Worm (Caenorhabditis elegans) whole organism, L4 larva: Measurements from ENCODE around the gene nspc-16.
A peak's percentile ranks its signal among the peaks of the same experiment; 100 is the strongest.

Source experiments
- F10B5.3 ChIP-seq: sonication (generic microtip); optimal IDR thresholded peaks from 2 replicates; lab custom pipeline; 2016; ENCODE audit warnings: mild to moderate bottlenecking, missing genetic modification characterization, missing compliant biosample characterization
- F26F4.8 ChIP-seq: fragments of 200-800 bp; sonication (Bioruptor generic); conservative IDR thresholded peaks from 2 replicates; pipeline ENCODE4 v1.3.6; 2022; ENCODE audit warnings: missing genetic modification characterization, missing compliant biosample characterization
- F44E2.7 ChIP-seq: fragments of 200-800 bp; sonication (Bioruptor generic); IDR thresholded peaks from 2 replicates; pipeline ENCODE4 v2.1.2; 2022; ENCODE audit warnings: missing genetic modification characterization, missing compliant biosample characterization
- Y105C5A.15 ChIP-seq: fragments of 200-800 bp; sonication (Bioruptor generic); IDR thresholded peaks from 2 replicates; pipeline ENCODE4 v1.3.6; 2022; ENCODE audit warnings: missing genetic modification characterization, missing compliant biosample characterization
- Y75B8A.6 ChIP-seq: fragments of 200-800 bp; sonication (Bioruptor generic); IDR thresholded peaks from 2 replicates; pipeline ENCODE4 v1.3.6; 2022; ENCODE audit warnings: missing genetic modification reagents, missing genetic modification characterization, missing compliant biosample characterization
- ZK337.2 ChIP-seq: fragments of 200-800 bp; sonication (Bioruptor generic); IDR thresholded peaks from 2 replicates; pipeline ENCODE4 v1.3.6; 2022; ENCODE audit warnings: missing genetic modification reagents, missing genetic modification characterization, missing compliant biosample characterization
- aly-2 ChIP-seq: sonication (generic microtip); optimal IDR thresholded peaks from 2 replicates; lab custom pipeline; 2018; ENCODE audit warnings: missing biosample characterization, missing genetic modification characterization
- arid-1 ChIP-seq: fragments of 200-800 bp; sonication (Bioruptor generic); conservative IDR thresholded peaks from 2 replicates; pipeline ENCODE4 v1.3.6; 2022; ENCODE audit warnings: missing genetic modification reagents, missing genetic modification characterization, missing compliant biosample characterization
- ceh-20 ChIP-seq: fragments of 200-800 bp; sonication (Bioruptor generic); IDR thresholded peaks from 2 replicates; pipeline ENCODE4 v1.3.6; 2022; ENCODE audit warnings: missing genetic modification reagents, missing genetic modification characterization, missing compliant biosample characterization
- ceh-28 ChIP-seq: fragments of 150-350 bp; optimal IDR thresholded peaks from 2 replicates; lab custom pipeline; 2014; ENCODE audit warnings: missing biosample characterization, missing genetic modification reagents, missing genetic modification characterization
- ceh-32 ChIP-seq: sonication (generic microtip); optimal IDR thresholded peaks from 2 replicates; lab custom pipeline; 2016; ENCODE audit warnings: mild to moderate bottlenecking, missing genetic modification characterization, missing compliant biosample characterization; ENCODE audit not compliant: poor library complexity
- ceh-44 ChIP-seq: fragments of 200-800 bp; sonication (Bioruptor generic); IDR thresholded peaks from 2 replicates; pipeline ENCODE4 v1.3.6; 2022; ENCODE audit warnings: missing genetic modification reagents, missing genetic modification characterization, missing compliant biosample characterization
- ctbp-1 ChIP-seq: fragments of 200-800 bp; sonication (Bioruptor generic); IDR thresholded peaks from 2 replicates; pipeline ENCODE4 v1.3.6; 2022; ENCODE audit warnings: missing genetic modification reagents, missing genetic modification characterization, missing compliant biosample characterization
- daf-12 ChIP-seq: fragments of 150-350 bp; optimal IDR thresholded peaks from 2 replicates; lab custom pipeline; 2014; ENCODE audit warnings: missing biosample characterization, missing genetic modification reagents, missing genetic modification characterization
- daf-16 ChIP-seq, 3 experiments: sonication (generic microtip); optimal IDR thresholded peaks; 2 replicates each; lab custom pipeline; 2016 to 2017; ENCODE audit warnings: missing genetic modification characterization in 3 of 3, missing genetic modification reagents in 3 of 3, mild to moderate bottlenecking in 2 of 3, missing compliant biosample characterization in 2 of 3, missing biosample characterization in 1 of 3, moderate library complexity in 1 of 3
- daf-19 ChIP-seq: fragments of 200-800 bp; sonication (Bioruptor generic); conservative IDR thresholded peaks from 2 replicates; pipeline ENCODE4 v1.3.6; 2022; ENCODE audit warnings: missing genetic modification characterization, missing compliant biosample characterization
- daf-8 ChIP-seq: fragments of 200-800 bp; sonication (Bioruptor generic); IDR thresholded peaks from 2 replicates; pipeline ENCODE4 v1.3.6; 2022; ENCODE audit warnings: missing genetic modification characterization, missing compliant biosample characterization
- dmd-8 ChIP-seq: fragments of 200-800 bp; sonication (Bioruptor generic); IDR thresholded peaks from 2 replicates; pipeline ENCODE4 v1.3.6; 2022; ENCODE audit warnings: missing genetic modification characterization, missing compliant biosample characterization
- dpl-1 ChIP-seq: fragments of 150-350 bp; optimal IDR thresholded peaks from 2 replicates; lab custom pipeline; 2014; ENCODE audit warnings: missing biosample characterization, missing genetic modification reagents, missing genetic modification characterization
- dve-1 ChIP-seq: sonication (generic microtip); optimal IDR thresholded peaks from 2 replicates; lab custom pipeline; 2017; ENCODE audit warnings: antibody characterized with exemption, mild to moderate bottlenecking, missing genetic modification characterization, missing compliant biosample characterization; ENCODE audit not compliant: insufficient read depth
- egl-43 ChIP-seq: fragments of 200-800 bp; sonication (Bioruptor generic); IDR thresholded peaks from 2 replicates; pipeline ENCODE4 v1.3.6; 2022; ENCODE audit warnings: missing genetic modification reagents, missing genetic modification characterization, missing compliant biosample characterization
- fos-1 ChIP-seq: fragments of 150-350 bp; optimal IDR thresholded peaks from 2 replicates; lab custom pipeline; 2014; ENCODE audit warnings: missing biosample characterization, missing genetic modification characterization
- gei-8 ChIP-seq: fragments of 200-800 bp; sonication (Bioruptor generic); optimal IDR thresholded peaks from 2 replicates; lab custom pipeline; 2018; ENCODE audit warnings: mild to moderate bottlenecking, missing genetic modification characterization, missing compliant biosample characterization
- hif-1 ChIP-seq, 2 experiments: sonication (generic microtip); optimal IDR thresholded peaks; 2 replicates each; lab custom pipeline; 2016 to 2017; ENCODE audit warnings: missing compliant biosample characterization in 2 of 2, missing genetic modification characterization in 2 of 2, missing genetic modification reagents in 2 of 2, missing genotype in 2 of 2, mild to moderate bottlenecking in 1 of 2
- hlh-11 ChIP-seq: fragments of 200-800 bp; sonication (Bioruptor generic); optimal IDR thresholded peaks from 2 replicates; lab custom pipeline; 2018; ENCODE audit warnings: mild to moderate bottlenecking, missing genetic modification characterization, missing compliant biosample characterization
- hmg-1.1 ChIP-seq: fragments of 200-800 bp; sonication (Bioruptor generic); IDR thresholded peaks from 2 replicates; pipeline ENCODE4 v1.3.6; 2022; ENCODE audit warnings: missing genetic modification reagents, missing genetic modification characterization, missing compliant biosample characterization
- jun-1 ChIP-seq: fragments of 150-350 bp; optimal IDR thresholded peaks from 2 replicates; lab custom pipeline; 2014; ENCODE audit warnings: missing biosample characterization, missing genetic modification reagents, missing genetic modification characterization
- lin-1 ChIP-seq: fragments of 200-800 bp; sonication (Bioruptor generic); IDR thresholded peaks from 2 replicates; pipeline ENCODE4 v1.3.6; 2022; ENCODE audit warnings: missing genetic modification reagents, missing genetic modification characterization, missing compliant biosample characterization
- lin-13 ChIP-seq: fragments of 150-350 bp; optimal IDR thresholded peaks from 2 replicates; lab custom pipeline; 2014; ENCODE audit warnings: missing biosample characterization, missing genetic modification reagents, missing genetic modification characterization
- lin-38 ChIP-seq: fragments of 200-800 bp; sonication (Bioruptor generic); IDR thresholded peaks from 2 replicates; pipeline ENCODE4 v1.3.6; 2022; ENCODE audit warnings: missing genetic modification reagents, missing genetic modification characterization, missing compliant biosample characterization
- lin-39 ChIP-seq: fragments of 150-350 bp; optimal IDR thresholded peaks from 2 replicates; lab custom pipeline; 2014; ENCODE audit warnings: missing biosample characterization, missing genetic modification reagents, missing genetic modification characterization
- madf-9 ChIP-seq: fragments of 200-800 bp; sonication (Bioruptor generic); conservative IDR thresholded peaks from 2 replicates; pipeline ENCODE4 v1.3.6; 2022; ENCODE audit warnings: missing genetic modification reagents, missing genetic modification characterization, missing compliant biosample characterization
- mdt-29 ChIP-seq: fragments of 200-800 bp; sonication (Bioruptor generic); IDR thresholded peaks from 2 replicates; pipeline ENCODE4 v1.3.6; 2022; ENCODE audit warnings: missing genetic modification reagents, missing genetic modification characterization, missing compliant biosample characterization
- mep-1 ChIP-seq: fragments of 150-350 bp; sonication (generic microtip); optimal IDR thresholded peaks from 3 replicates; lab custom pipeline; 2014; ENCODE audit warnings: missing biosample characterization, missing genetic modification characterization
- mes-2 ChIP-seq: sonication (generic microtip); optimal IDR thresholded peaks from 2 replicates; lab custom pipeline; 2016; ENCODE audit warnings: missing genotype, mild to moderate bottlenecking, missing genetic modification characterization, missing compliant biosample characterization; ENCODE audit not compliant: poor library complexity, severe bottlenecking
- nhr-10 ChIP-seq: fragments of 150-350 bp; optimal IDR thresholded peaks from 2 replicates; lab custom pipeline; 2014; ENCODE audit warnings: missing biosample characterization, missing genetic modification characterization
- nhr-48 ChIP-seq: sonication (generic microtip); optimal IDR thresholded peaks from 2 replicates; lab custom pipeline; 2016; ENCODE audit warnings: mild to moderate bottlenecking, missing genetic modification characterization, missing compliant biosample characterization
- nhr-76 ChIP-seq: fragments of 150-350 bp; optimal IDR thresholded peaks from 2 replicates; lab custom pipeline; 2014; ENCODE audit warnings: missing biosample characterization, missing genetic modification characterization
- nhr-77 ChIP-seq: fragments of 150-350 bp; optimal IDR thresholded peaks from 2 replicates; lab custom pipeline; 2014; ENCODE audit warnings: missing biosample characterization, missing genetic modification characterization
- pqm-1 ChIP-seq: sonication (generic microtip); optimal IDR thresholded peaks from 2 replicates; lab custom pipeline; 2017; ENCODE audit warnings: missing biosample characterization, missing genetic modification characterization
- rbr-2 ChIP-seq: sonication (generic microtip); optimal IDR thresholded peaks from 2 replicates; lab custom pipeline; 2016; ENCODE audit warnings: missing genotype, missing genetic modification characterization, missing compliant biosample characterization
- saeg-2 ChIP-seq: fragments of 200-800 bp; sonication (Bioruptor generic); IDR thresholded peaks from 2 replicates; pipeline ENCODE4 v1.3.6; 2022; ENCODE audit warnings: missing genetic modification reagents, missing genetic modification characterization, missing compliant biosample characterization
- snpc-1.2 ChIP-seq: fragments of 200-800 bp; sonication (Bioruptor generic); IDR thresholded peaks from 2 replicates; pipeline ENCODE4 v1.3.6; 2022; ENCODE audit warnings: missing genetic modification reagents, missing genetic modification characterization, missing compliant biosample characterization
- snpc-4 ChIP-seq: fragments of 150-350 bp; optimal IDR thresholded peaks from 2 replicates; lab custom pipeline; 2014; ENCODE audit warnings: missing biosample characterization, missing genetic modification characterization
- spr-1 ChIP-seq: sonication (generic microtip); optimal IDR thresholded peaks from 2 replicates; lab custom pipeline; 2016; ENCODE audit warnings: mild to moderate bottlenecking, missing genetic modification characterization, missing compliant biosample characterization
- tag-97 ChIP-seq: fragments of 200-800 bp; sonication (Bioruptor generic); IDR thresholded peaks from 2 replicates; pipeline ENCODE4 v1.3.6; 2022; ENCODE audit warnings: missing genetic modification characterization, missing compliant biosample characterization
- tra-1 ChIP-seq: fragments of 200-800 bp; sonication (Bioruptor generic); IDR thresholded peaks from 2 replicates; pipeline ENCODE4 v1.3.6; 2022; ENCODE audit warnings: missing genetic modification reagents, missing genetic modification characterization, missing compliant biosample characterization
- vab-7 ChIP-seq: fragments of 200-800 bp; sonication (Bioruptor generic); IDR thresholded peaks from 2 replicates; pipeline ENCODE4 v1.3.6; 2022; ENCODE audit warnings: missing genetic modification reagents, missing genetic modification characterization, missing compliant biosample characterization
- zfp-3 ChIP-seq: fragments of 200-800 bp; sonication (Bioruptor generic); conservative IDR thresholded peaks from 2 replicates; pipeline ENCODE4 v1.3.6; 2022; ENCODE audit warnings: missing genetic modification reagents, missing genetic modification characterization, missing compliant biosample characterization
- ztf-11 ChIP-seq: fragments of 150-350 bp; optimal IDR thresholded peaks from 2 replicates; lab custom pipeline; 2014; ENCODE audit warnings: missing biosample characterization, missing genetic modification characterization

The nspc-16 gene

ce11 chrX:14503800-14504550, 19.4 kb upstream of the nspc-16 start, which contains the start of gene M163.1 (continued):
- TF ChIP-seq F44E2.7 (GFP tag; lab: Robert Waterston, UW) (0 out of 2 replicates have a peak, but pooled peaks have one; percentile 48), lin-39 (tag; lab: Kevin White, UChicago) (no peak), fos-1 (tag; lab: Kevin White, UChicago) (no peak), lin-13 (GFP tag; lab: Kevin White, UChicago) (no peak), snpc-1.2 (GFP tag; lab: Robert Waterston, UW) (no peak), mdt-29 (GFP tag; lab: Robert Waterston, UW) (0 out of 2 replicates have a peak, but pooled peaks have one; percentile 11), spr-1 (tag; lab: Kevin White, UChicago) (no peak), snpc-4 (no peak), daf-12 (tag; lab: Kevin White, UChicago) (no peak), daf-8 (GFP tag; lab: Robert Waterston, UW) (no peak), hif-1 (tag; optimal IDR thresholded peaks at IDR 0.05; lab: Kevin White, UChicago) (no peak), pqm-1 (tag; lab: Kevin White, UChicago) (peak; percentile 49), rbr-2 (no peak), ceh-20 (GFP tag; lab: Robert Waterston, UW) (no peak), Y75B8A.6 (GFP tag; lab: Robert Waterston, UW) (no peak), daf-16 (GFP tag; optimal IDR thresholded peaks at IDR 0.05; lab: Kevin White, UChicago) (no peak), daf-16 (tag; optimal IDR thresholded peaks at IDR 0.05; lab: Kevin White, UChicago) (peak; percentile 57), dmd-8 (GFP tag; lab: Robert Waterston, UW) (no peak), egl-43 (0 out of 2 replicates have a peak, but pooled peaks have one; percentile 11), jun-1 (no peak), arid-1 (GFP tag; lab: Robert Waterston, UW) (no peak), tra-1 (GFP tag; lab: Robert Waterston, UW) (0 out of 2 replicates have a peak, but pooled peaks have one; percentile 28), daf-19 (GFP tag; lab: Robert Waterston, UW) (no peak), hmg-1.1 (GFP tag; lab: Robert Waterston, UW) (no peak), F10B5.3 (tag; lab: Kevin White, UChicago) (no peak), gei-8 (GFP tag; lab: Kevin White, UChicago) (no peak), nhr-77 (tag; lab: Kevin White, UChicago) (no peak), vab-7 (GFP tag; lab: Robert Waterston, UW) (no peak), nhr-76 (tag; lab: Kevin White, UChicago) (no peak), ceh-44 (no peak), tag-97 (no peak), lin-1 (no peak), ceh-32 (tag; lab: Kevin White, UChicago) (no peak), madf-9 (no peak), nhr-48 (no peak), mep-1 (tag; lab: Kevin White, UChicago) (no peak), ctbp-1 (GFP tag; lab: Robert Waterston, UW) (no peak), Y105C5A.15 (GFP tag; lab: Robert Waterston, UW) (no peak), mes-2 (tag; lab: Kevin White, UChicago) (peak; percentile 1), saeg-2 (GFP tag; lab: Robert Waterston, UW) (no peak), ZK337.2 (GFP tag; lab: Robert Waterston, UW) (no peak), nhr-10 (no peak), ztf-11 (tag; lab: Kevin White, UChicago) (no peak), aly-2 (no peak), F26F4.8 (no peak), zfp-3 (GFP tag; lab: Robert Waterston, UW) (no peak), dpl-1 (GFP tag; lab: Kevin White, UChicago) (no peak), dve-1 (tag; lab: Kevin White, UChicago) (peak; percentile 42), ceh-28 (no peak), lin-38 (GFP tag; lab: Robert Waterston, UW) (0 out of 2 replicates have a peak, but pooled peaks have one; percentile 18), hlh-11 (peak; percentile 38)
